Worm (Caenorhabditis elegans) whole organism, late embryonic: ENCODE measurements around the gene B0280.7.

Experiments
- C08G9.2 ChIP-seq: sonication (generic microtip); optimal IDR thresholded peaks from 2 replicates; lab custom pipeline; 2016; ENCODE audit warnings: mild to moderate bottlenecking, missing genetic modification characterization, moderate library complexity, missing compliant biosample characterization
- C38D4.7 ChIP-seq: fragments of 200-800 bp; sonication (Bioruptor generic); optimal IDR thresholded peaks from 2 replicates; lab custom pipeline; 2018; ENCODE audit warnings: mild to moderate bottlenecking, missing genetic modification characterization, moderate library complexity, missing compliant biosample characterization
- K09A11.1 ChIP-seq: sonication (generic microtip); optimal IDR thresholded peaks from 2 replicates; lab custom pipeline; 2017; ENCODE audit warnings: antibody characterized with exemption, mild to moderate bottlenecking, missing genetic modification characterization, missing compliant biosample characterization; ENCODE audit not compliant: insufficient read depth
- Y22D7AL.16 ChIP-seq: sonication (generic microtip); optimal IDR thresholded peaks from 2 replicates; lab custom pipeline; 2016; ENCODE audit warnings: missing genetic modification characterization, missing compliant biosample characterization
- ama-1 ChIP-seq: fragments of 150-350 bp; optimal IDR thresholded peaks from 2 replicates; lab custom pipeline; 2014
- ceh-14 ChIP-seq: sonication (generic microtip); optimal IDR thresholded peaks from 2 replicates; lab custom pipeline; 2016; ENCODE audit warnings: missing genotype, missing genetic modification characterization, missing compliant biosample characterization
- ceh-18 ChIP-seq: sonication (generic microtip); optimal IDR thresholded peaks from 2 replicates; lab custom pipeline; 2016; ENCODE audit warnings: missing genetic modification characterization, missing compliant biosample characterization
- ceh-30 ChIP-seq: fragments of 150-350 bp; optimal IDR thresholded peaks from 2 replicates; lab custom pipeline; 2014; ENCODE audit warnings: missing biosample characterization, missing genetic modification characterization
- ceh-31 ChIP-seq: sonication (generic microtip); optimal IDR thresholded peaks from 2 replicates; lab custom pipeline; 2016; ENCODE audit warnings: missing genetic modification characterization, missing compliant biosample characterization
- ceh-34 ChIP-seq: sonication (generic microtip); optimal IDR thresholded peaks from 2 replicates; lab custom pipeline; 2016; ENCODE audit warnings: mild to moderate bottlenecking, missing genetic modification characterization, missing compliant biosample characterization
- ceh-48 ChIP-seq: sonication (generic microtip); optimal IDR thresholded peaks from 2 replicates; lab custom pipeline; 2016; ENCODE audit warnings: missing genetic modification characterization, inconsistent platforms, missing compliant biosample characterization
- dmd-4 ChIP-seq: sonication (generic microtip); optimal IDR thresholded peaks from 2 replicates; lab custom pipeline; 2016; ENCODE audit warnings: borderline replicate concordance, missing genetic modification characterization, missing compliant biosample characterization
- elt-2 ChIP-seq: sonication (generic microtip); optimal IDR thresholded peaks from 2 replicates; lab custom pipeline; 2016; ENCODE audit warnings: missing genetic modification reagents, missing genetic modification characterization, missing compliant biosample characterization
- eyg-1 ChIP-seq: sonication (generic microtip); optimal IDR thresholded peaks from 2 replicates; lab custom pipeline; 2016; ENCODE audit warnings: missing genotype, missing genetic modification characterization, missing compliant biosample characterization
- fkh-10 ChIP-seq: fragments of 150-350 bp; optimal IDR thresholded peaks from 2 replicates; lab custom pipeline; 2014; ENCODE audit warnings: missing biosample characterization, missing genetic modification reagents, missing genetic modification characterization
- hlh-13 ChIP-seq: fragments of 200-800 bp; sonication (Bioruptor generic); optimal IDR thresholded peaks from 2 replicates; lab custom pipeline; 2018; ENCODE audit warnings: mild to moderate bottlenecking, missing genetic modification characterization, missing compliant biosample characterization
- hlh-30 ChIP-seq: sonication (generic microtip); optimal IDR thresholded peaks from 2 replicates; lab custom pipeline; 2017; ENCODE audit warnings: antibody characterized with exemption, missing genetic modification characterization, missing compliant biosample characterization; ENCODE audit not compliant: insufficient read depth
- mec-3 ChIP-seq: sonication (generic microtip); optimal IDR thresholded peaks from 2 replicates; lab custom pipeline; 2016; ENCODE audit warnings: borderline replicate concordance, missing genetic modification characterization, missing compliant biosample characterization
- nfya-1 ChIP-seq: sonication (generic microtip); optimal IDR thresholded peaks from 2 replicates; lab custom pipeline; 2017; ENCODE audit warnings: missing genetic modification characterization, mild to moderate bottlenecking, missing compliant biosample characterization, antibody characterized with exemption, moderate library complexity
- nhr-11 ChIP-seq: fragments of 150-350 bp; optimal IDR thresholded peaks from 2 replicates; lab custom pipeline; 2014; ENCODE audit warnings: missing biosample characterization, missing genetic modification characterization
- nhr-232 ChIP-seq: sonication (generic microtip); optimal IDR thresholded peaks from 2 replicates; lab custom pipeline; 2016; ENCODE audit warnings: missing genetic modification characterization, missing compliant biosample characterization
- npax-4 ChIP-seq: sonication (generic microtip); optimal IDR thresholded peaks from 2 replicates; lab custom pipeline; 2016; ENCODE audit warnings: missing genetic modification characterization, missing compliant biosample characterization
- pat-9 ChIP-seq: fragments of 200-800 bp; sonication (Bioruptor generic); optimal IDR thresholded peaks from 2 replicates; lab custom pipeline; 2018; ENCODE audit warnings: mild to moderate bottlenecking, missing genetic modification characterization, moderate library complexity, missing compliant biosample characterization
- pax-1 ChIP-seq: fragments of 150-350 bp; optimal IDR thresholded peaks from 2 replicates; lab custom pipeline; 2014; ENCODE audit warnings: missing biosample characterization, missing genetic modification characterization
- pha-2 ChIP-seq: sonication (generic microtip); optimal IDR thresholded peaks from 2 replicates; lab custom pipeline; 2017; ENCODE audit warnings: mild to moderate bottlenecking, missing genetic modification characterization, missing compliant biosample characterization
- pha-4 ChIP-seq: fragments of 150-350 bp; optimal IDR thresholded peaks from 2 replicates; lab custom pipeline; 2018; ENCODE audit warnings: missing biosample characterization, missing genetic modification reagents, missing genetic modification characterization
- pqm-1 ChIP-seq: sonication (generic microtip); optimal IDR thresholded peaks from 2 replicates; lab custom pipeline; 2016; ENCODE audit warnings: missing genetic modification characterization, missing compliant biosample characterization
- ref-2 ChIP-seq: sonication (generic microtip); optimal IDR thresholded peaks from 2 replicates; lab custom pipeline; 2016; ENCODE audit warnings: missing genetic modification characterization, missing compliant biosample characterization
- syd-9 ChIP-seq: sonication (generic microtip); optimal IDR thresholded peaks from 2 replicates; lab custom pipeline; 2016; ENCODE audit warnings: mild to moderate bottlenecking, missing genetic modification characterization, moderate library complexity, missing compliant biosample characterization
- tbx-2 ChIP-seq: sonication (generic microtip); optimal IDR thresholded peaks from 2 replicates; lab custom pipeline; 2016; ENCODE audit warnings: missing genetic modification characterization, missing compliant biosample characterization
- tbx-7 ChIP-seq: sonication (generic microtip); optimal IDR thresholded peaks from 2 replicates; lab custom pipeline; 2016; ENCODE audit warnings: missing genotype, missing genetic modification characterization, missing compliant biosample characterization
- ttx-3 ChIP-seq: sonication (generic microtip); optimal IDR thresholded peaks from 2 replicates; lab custom pipeline; 2016; ENCODE audit warnings: missing genetic modification reagents, missing genetic modification characterization, missing compliant biosample characterization
- unc-42 ChIP-seq: sonication (generic microtip); optimal IDR thresholded peaks from 2 replicates; lab custom pipeline; 2016; ENCODE audit warnings: missing genotype, missing genetic modification characterization, missing compliant biosample characterization
- zip-5 ChIP-seq: sonication (generic microtip); optimal IDR thresholded peaks from 2 replicates; lab custom pipeline; 2016; ENCODE audit warnings: missing genetic modification characterization, missing compliant biosample characterization

B0280.7 gene

ce11 chrIII:7146341-7146740 is 34.6 kb upstream of the B0280.7 start:
- TF ChIP-seq pqm-1 (tag; lab: Kevin White, UChicago) (no peak), mec-3 (tag; lab: Kevin White, UChicago) (no peak), ceh-30 (tag; lab: Kevin White, UChicago) (no peak), tbx-2 (tag; lab: Kevin White, UChicago) (no peak), hlh-13 (GFP tag; lab: Kevin White, UChicago) (no peak), pat-9 (no peak), zip-5 (tag; lab: Kevin White, UChicago) (no peak), fkh-10 (GFP tag; lab: Kevin White, UChicago) (no peak), syd-9 (tag; lab: Kevin White, UChicago) (no peak), ceh-48 (no peak), Y22D7AL.16 (no peak)

ce11 chrIII:7144749-7145148 is 33.1 kb upstream of the B0280.7 start, which contains the start of gene glr-2:
Gene glr-2, minus strand, starts transcription at chrIII:7144959.
- TF ChIP-seq unc-42 (tag; lab: Kevin White, UChicago) (peak; percentile 59), ceh-31 (no peak)

ce11 chrIII:7142172-7142601 is 30.5 kb upstream of the B0280.7 start:
- TF ChIP-seq ceh-14 (tag; lab: Kevin White, UChicago) (no peak), ama-1 (lab: Kevin White, UChicago) (peak; percentile 39), C38D4.7 (GFP tag; lab: Kevin White, UChicago) (no peak), hlh-30 (tag; lab: Kevin White, UChicago) (peak; percentile 25)

ce11 chrIII:7141285-7141715 is 29.6 kb upstream of the B0280.7 start:
- TF ChIP-seq C08G9.2 (tag; lab: Kevin White, UChicago): no peak
- peak; percentile 87 for TF ChIP-seq ama-1 (lab: Kevin White, UChicago)
- TF ChIP-seq elt-2 (tag; lab: Kevin White, UChicago): peak; percentile 11
- no peak for TF ChIP-seq pha-2 (tag; lab: Kevin White, UChicago)
- TF ChIP-seq pax-1: no peak
- TF ChIP-seq nhr-11 (tag; lab: Kevin White, UChicago): no peak
- TF ChIP-seq ceh-34 (tag; lab: Kevin White, UChicago): no peak
- TF ChIP-seq dmd-4 (tag; lab: Kevin White, UChicago): no peak
- no peak for TF ChIP-seq hlh-13 (GFP tag; lab: Kevin White, UChicago)
- TF ChIP-seq C38D4.7 (GFP tag; lab: Kevin White, UChicago): no peak
- TF ChIP-seq ttx-3 (tag; lab: Kevin White, UChicago): no peak
- TF ChIP-seq, all 69 proteins: peak for 2

- TF ChIP-seq K09A11.1 (tag; lab: Kevin White, UChicago) (no peak), unc-42 (tag; lab: Kevin White, UChicago) (no peak), ref-2 (tag; lab: Kevin White, UChicago) (peak; percentile 13), nfya-1 (no peak), ttx-3 (tag; lab: Kevin White, UChicago) (no peak), hlh-30 (tag; lab: Kevin White, UChicago) (peak; percentile 59), eyg-1 (tag; lab: Kevin White, UChicago) (no peak), ama-1 (lab: Kevin White, UChicago) (peak; percentile 58), npax-4 (tag; lab: Kevin White, UChicago) (no peak), tbx-7 (tag; lab: Kevin White, UChicago) (no peak), nhr-11 (tag; lab: Kevin White, UChicago) (no peak), nhr-232 (tag; lab: Kevin White, UChicago) (no peak), ceh-18 (tag; lab: Kevin White, UChicago) (no peak), pha-4 (tag; lab: Kevin White, UChicago) (no peak)
These were observed 28.6 kb upstream of the B0280.7 start for ce11 chrIII:7140228-7140710.
